Fruit fly (Drosophila melanogaster): ENCODE measurements around the gene CG14312.
A peak's percentile ranks its signal among the peaks of the same experiment; 100 is the strongest.

The CG14312 gene

dm6 chr3R:18279494-18279893 lies 3.8 kb downstream of the CG14312 start, which contains the start of gene CG7142:
Gene CG7142 (minus strand): TSS chr3R:18279522.
- peak; percentile 91 for TF ChIP-seq sug (tag; optimal IDR thresholded peaks at IDR 0.05)
- TF ChIP-seq CG18262 (tag; optimal IDR thresholded peaks at IDR 0.05), result no peak
- TF ChIP-seq CG18599 (GFP tag; optimal IDR thresholded peaks at IDR 0.05), result peak; percentile 76
- 0 out of 2 replicates have a peak, but pooled peaks have one; percentile 35 for TF ChIP-seq GATAe (GFP tag; conservative IDR thresholded peaks at IDR 0.05)
- 0 out of 2 replicates have a peak, but pooled peaks have one; percentile 5 for TF ChIP-seq CG5953 (GFP tag; IDR thresholded peaks at IDR 0.05)
- peak in 1 of 2 experiments; percentile 4 for TF ChIP-seq Trl (optimal IDR thresholded peaks at IDR 0.05)
- no peak for TF ChIP-seq Trl (GFP tag; optimal IDR thresholded peaks at IDR 0.05)
- peak; percentile 55 for TF ChIP-seq sd (tag; optimal IDR thresholded peaks at IDR 0.05)
- no peak for TF ChIP-seq yki (optimal IDR thresholded peaks at IDR 0.05)
- TF ChIP-seq mirr (GFP tag; optimal IDR thresholded peaks at IDR 0.05), result peak; percentile 31
- peak; percentile 14 for TF ChIP-seq grn (GFP tag; optimal IDR thresholded peaks at IDR 0.05)
- no peak for TF ChIP-seq vnd (GFP tag; IDR thresholded peaks at IDR 0.05; ENCODE audit: partially characterized antibody)
- TF ChIP-seq CG12769 (tag; optimal IDR thresholded peaks at IDR 0.05), result peak; percentile 68
- no peak for TF ChIP-seq en (GFP tag; optimal IDR thresholded peaks at IDR 0.05)
- peak; percentile 1 for TF ChIP-seq Nf-YC (tag; optimal IDR thresholded peaks at IDR 0.05)
- peak; percentile 56 for TF ChIP-seq exex (tag; optimal IDR thresholded peaks at IDR 0.05)
- TF ChIP-seq Med (GFP tag), result peak; percentile 63
- no peak for TF ChIP-seq kah (GFP tag; optimal IDR thresholded peaks at IDR 0.05)
- peak; percentile 45 for TF ChIP-seq CG2120 (GFP tag; optimal IDR thresholded peaks at IDR 0.05)
- no peak for TF ChIP-seq CG18764 (GFP tag; optimal IDR thresholded peaks at IDR 0.05)
- peak; percentile 18 for TF ChIP-seq cwo (GFP tag; optimal IDR thresholded peaks at IDR 0.05)
- peak; percentile 7 for TF ChIP-seq CG12155 (GFP tag; optimal IDR thresholded peaks at IDR 0.05)
- no peak for TF ChIP-seq HLHmδ (GFP tag; optimal IDR thresholded peaks at IDR 0.05)
- no peak for TF ChIP-seq zf30C (GFP tag; optimal IDR thresholded peaks at IDR 0.05)
- TF ChIP-seq Rfx (GFP tag; IDR thresholded peaks at IDR 0.05), result 0 out of 2 replicates have a peak, but pooled peaks have one; percentile 25
- peak; percentile 21 for TF ChIP-seq Hmr (GFP tag; optimal IDR thresholded peaks at IDR 0.05)
- TF ChIP-seq CG10274 (GFP tag; optimal IDR thresholded peaks at IDR 0.05), result peak; percentile 73
- TF ChIP-seq zfh1 (GFP tag; IDR thresholded peaks at IDR 0.05), result no peak
- TF ChIP-seq lab (GFP tag; optimal IDR thresholded peaks at IDR 0.05), result peak; percentile 5
- TF ChIP-seq sim (GFP tag; IDR thresholded peaks at IDR 0.05), result no peak

dm6 chr3R:18277406-18277805 lies 5.9 kb downstream of the CG14312 start:
- TF ChIP-seq sug (tag; optimal IDR thresholded peaks at IDR 0.05), result peak; percentile 50
- TF ChIP-seq CG42726 (GFP tag; IDR thresholded peaks at IDR 0.05; ENCODE audit: partially characterized antibody), result no peak
- TF ChIP-seq CG11696 (GFP tag; IDR thresholded peaks at IDR 0.05), result no peak
- TF ChIP-seq Med (GFP tag), result peak; percentile 54
- TF ChIP-seq exex (tag; optimal IDR thresholded peaks at IDR 0.05), result peak; percentile 13
- TF ChIP-seq Kr (GFP tag; optimal IDR thresholded peaks at IDR 0.05), result no peak
- TF ChIP-seq CG7987 (GFP tag; optimal IDR thresholded peaks at IDR 0.05), result no peak
- no peak for TF ChIP-seq knrl (GFP tag; IDR thresholded peaks at IDR 0.05; ENCODE audit: partially characterized antibody)
- no peak for TF ChIP-seq CG2678 (tag; optimal IDR thresholded peaks at IDR 0.05)
- TF ChIP-seq mirr (GFP tag; optimal IDR thresholded peaks at IDR 0.05), result peak; percentile 9

- TF ChIP-seq Pdp1 (GFP tag; optimal IDR thresholded peaks at IDR 0.05) (peak in 1 of 2 experiments; percentile 87), cas (GFP tag; IDR thresholded peaks at IDR 0.05) (no peak), chinmo (GFP tag; IDR thresholded peaks at IDR 0.05; ENCODE audit: partially characterized antibody) (0 out of 4 replicates have a peak, but pooled peaks have one; percentile 9), CG10274 (GFP tag; optimal IDR thresholded peaks at IDR 0.05) (peak; percentile 68), CG1233 (GFP tag; optimal IDR thresholded peaks at IDR 0.05) (no peak), tin (GFP tag; optimal IDR thresholded peaks at IDR 0.05) (no peak)
These were observed 6.6 kb downstream of the CG14312 start for dm6 chr3R:18276688-18277087.
